Worm (Caenorhabditis elegans): Measurements from ENCODE around the gene T24H10.5.

- no peak for TF ChIP-seq lin-13 (tag; optimal IDR thresholded peaks at IDR 0.05)
- TF ChIP-seq elt-1 (tag; optimal IDR thresholded peaks at IDR 0.05; ENCODE audit: borderline replicate concordance, insufficient read depth), result no peak
- TF ChIP-seq snpc-4 (tag; optimal IDR thresholded peaks at IDR 0.05), result no peak
- TF ChIP-seq pha-4 (tag; optimal IDR thresholded peaks at IDR 0.05), result no peak
- TF ChIP-seq sem-2 (GFP tag; optimal IDR thresholded peaks at IDR 0.05), result no peak
These were observed 37.5 kb upstream of the T24H10.5 start for ce11 chrII:9063350-9063749.
